Worm (Caenorhabditis elegans) whole organism, midembryonic: ENCODE measurements around the gene sri-25.

Experiments used
- T22C8.4 ChIP-seq: fragments of 200-800 bp; sonication (Bioruptor generic); IDR thresholded peaks from 2 replicates; pipeline ENCODE4 v1.3.6; 2022; ENCODE audit warnings: missing genetic modification characterization, missing compliant biosample characterization
- cog-1 ChIP-seq: sonication (generic microtip); optimal IDR thresholded peaks from 2 replicates; lab custom pipeline; 2016; ENCODE audit warnings: missing genetic modification characterization, missing compliant biosample characterization
- flt-1 ChIP-seq: fragments of 200-800 bp; sonication (Bioruptor generic); IDR thresholded peaks from 2 replicates; pipeline ENCODE4 v1.3.6; 2022; ENCODE audit warnings: missing genetic modification characterization, missing compliant biosample characterization
- klf-2 ChIP-seq: fragments of 200-800 bp; sonication (Bioruptor generic); conservative IDR thresholded peaks from 2 replicates; pipeline ENCODE4 v1.3.6; 2022; ENCODE audit warnings: missing genetic modification reagents, missing genetic modification characterization, missing compliant biosample characterization
- med-1 ChIP-seq: sonication (generic microtip); optimal IDR thresholded peaks from 2 replicates; lab custom pipeline; 2017; ENCODE audit warnings: missing genetic modification characterization, mild to moderate bottlenecking, missing compliant biosample characterization, antibody characterized with exemption, missing genetic modification reagents; ENCODE audit not compliant: insufficient read depth
- ref-1 ChIP-seq: fragments of 200-800 bp; sonication (Bioruptor generic); conservative IDR thresholded peaks from 2 replicates; pipeline ENCODE4 v1.3.6; 2022; ENCODE audit warnings: missing genetic modification reagents, missing genetic modification characterization, missing compliant biosample characterization
- tab-1 ChIP-seq: fragments of 200-800 bp; sonication (Bioruptor generic); IDR thresholded peaks from 2 replicates; pipeline ENCODE4 v1.3.6; 2022; ENCODE audit warnings: missing genetic modification characterization, missing compliant biosample characterization
- ztf-23 ChIP-seq: fragments of 200-800 bp; sonication (Bioruptor generic); IDR thresholded peaks from 2 replicates; pipeline ENCODE4 v1.3.6; 2022; ENCODE audit warnings: missing genetic modification reagents, missing genetic modification characterization, missing compliant biosample characterization
- ztf-29 ChIP-seq: fragments of 200-800 bp; sonication (Bioruptor generic); IDR thresholded peaks from 2 replicates; pipeline ENCODE4 v1.3.6; 2022; ENCODE audit warnings: missing genetic modification reagents, missing genetic modification characterization, missing compliant biosample characterization

The sri-25 gene

DNA sequence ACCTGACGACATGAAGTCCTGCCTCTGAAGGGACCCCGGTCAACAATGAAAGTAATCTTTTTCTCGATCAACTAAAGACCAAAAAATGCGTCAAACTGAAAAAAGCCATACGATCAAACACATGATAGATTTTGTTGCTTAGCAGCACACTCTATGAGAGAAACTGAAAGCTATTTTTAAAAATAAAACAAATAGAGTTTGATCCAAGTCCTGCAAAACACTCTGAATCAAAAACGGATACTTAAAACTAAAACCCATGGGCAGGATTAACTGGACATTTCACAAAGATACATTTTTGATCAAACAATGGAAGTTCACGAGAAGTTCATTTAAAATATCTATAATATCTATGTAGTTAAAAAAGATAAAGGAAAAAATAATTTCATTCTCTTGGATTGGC lies 50.6 kb downstream of the sri-25 start, which contains the start of gene T10H4.13:
T10H4.13 (minus strand) TSS at position 101 of the 400 bp plus-strand sequence.
- TF ChIP-seq cog-1 (tag; lab: Kevin White, UChicago) (no peak), T22C8.4 (GFP tag; lab: Robert Waterston, UW) (no peak), ztf-23 (GFP tag; lab: Robert Waterston, UW) (no peak), klf-2 (no peak), med-1 (GFP tag; lab: Kevin White, UChicago) (no peak), flt-1 (GFP tag; lab: Robert Waterston, UW) (no peak), ztf-29 (GFP tag; lab: Robert Waterston, UW) (no peak), tab-1 (GFP tag; lab: Robert Waterston, UW) (no peak), ref-1 (no peak)

DNA sequence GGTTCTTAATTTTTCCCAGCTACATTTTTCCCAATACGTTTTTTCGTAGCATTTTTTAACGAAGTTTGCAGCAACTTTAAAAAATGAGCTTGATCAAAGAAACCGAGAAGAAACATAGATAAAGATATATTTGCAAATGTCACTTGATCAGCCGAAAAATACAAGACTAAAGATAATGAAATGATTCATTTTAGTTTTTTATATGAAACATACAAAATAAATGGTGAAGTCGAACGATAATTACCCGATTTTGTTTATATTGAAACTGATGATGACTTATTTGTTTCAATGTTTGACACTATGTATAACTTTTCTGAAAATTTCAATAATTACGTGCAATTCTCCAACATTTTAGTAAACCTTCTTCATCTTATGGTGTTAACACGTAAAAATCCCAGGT lies 51.5 kb downstream of the sri-25 start, which contains the start of gene srw-22:
srw-22 (plus strand) TSS at position 301 of the 400 bp plus-strand sequence.
- no peak for TF ChIP-seq ztf-29 (GFP tag; lab: Robert Waterston, UW)
- no peak for TF ChIP-seq ztf-23 (GFP tag; lab: Robert Waterston, UW)
- TF ChIP-seq flt-1 (GFP tag; lab: Robert Waterston, UW), result no peak
- TF ChIP-seq T22C8.4 (GFP tag; lab: Robert Waterston, UW), result no peak
- TF ChIP-seq klf-2, result no peak
- TF ChIP-seq med-1 (GFP tag; lab: Kevin White, UChicago), result no peak
- TF ChIP-seq tab-1 (GFP tag; lab: Robert Waterston, UW), result no peak
- TF ChIP-seq ref-1, result no peak
- no peak for TF ChIP-seq cog-1 (tag; lab: Kevin White, UChicago)
